Worm (Caenorhabditis elegans): ENCODE measurements around the gene gpa-2.

DNA sequence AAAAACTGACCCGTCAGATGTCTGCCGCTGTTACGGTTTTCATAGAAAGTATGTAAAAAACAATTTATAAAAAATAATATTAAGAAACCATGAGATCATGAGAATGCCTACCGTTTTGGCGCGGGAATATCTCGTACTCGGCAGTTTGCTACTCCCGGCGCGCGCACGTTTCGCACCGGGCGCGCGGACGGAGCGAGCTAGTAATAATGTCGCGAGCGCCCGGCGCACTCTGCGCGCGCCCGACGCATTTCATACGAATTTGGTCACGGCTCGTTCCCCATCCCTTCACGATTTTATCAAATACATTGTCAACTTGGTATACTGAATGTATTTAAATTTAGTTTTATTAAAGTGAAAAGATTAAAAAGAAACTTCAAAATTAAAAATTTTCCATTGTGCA lies 44.9 kb upstream of the gpa-2 start:
- no peak for TF ChIP-seq ceh-13 (GFP tag; optimal IDR thresholded peaks at IDR 0.05)
- TF ChIP-seq sea-1 (GFP tag; conservative IDR thresholded peaks at IDR 0.05), result no peak
- no peak for TF ChIP-seq ets-7 (tag; optimal IDR thresholded peaks at IDR 0.05)
- TF ChIP-seq ceh-36 (tag; optimal IDR thresholded peaks at IDR 0.05), result no peak
- no peak for TF ChIP-seq hnd-1 (tag; optimal IDR thresholded peaks at IDR 0.05)
- no peak for TF ChIP-seq F13C5.2 (tag; optimal IDR thresholded peaks at IDR 0.05)
- no peak for TF ChIP-seq ama-1 (optimal IDR thresholded peaks at IDR 0.05)
- no peak for TF ChIP-seq tbx-11 (GFP tag; IDR thresholded peaks at IDR 0.05)
- no peak for TF ChIP-seq tra-4 (tag; optimal IDR thresholded peaks at IDR 0.05)
- TF ChIP-seq pes-1 (GFP tag; IDR thresholded peaks at IDR 0.05), result no peak

Measured in whole organism, early embryonic.